Worm (Caenorhabditis elegans): ENCODE results near the gene ugt-15.

Gene ugt-15

DNA sequence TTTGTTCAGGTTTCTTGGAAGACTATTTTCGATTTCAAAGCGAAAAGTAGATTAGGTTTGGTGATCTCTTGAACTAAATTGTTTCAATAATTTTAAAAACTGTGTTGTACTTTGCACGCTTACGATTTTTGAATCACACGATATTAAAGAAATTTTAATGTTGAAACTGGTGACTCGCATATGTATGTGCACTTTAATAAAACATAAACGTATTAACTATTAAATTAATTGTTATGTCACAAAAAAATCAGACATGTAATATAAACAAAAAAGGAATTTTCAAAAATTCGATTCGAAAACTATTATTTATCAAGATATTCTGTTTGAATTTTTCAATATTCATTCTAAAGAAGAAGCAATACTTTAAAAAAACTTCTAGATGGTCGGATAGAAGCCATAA, at the start of gene ugt-15:
Gene ugt-15 (plus strand): TSS at position 301 of the 400 bp plus-strand sequence.
- TF ChIP-seq elt-1 (tag; optimal IDR thresholded peaks at IDR 0.05) = no peak

DNA sequence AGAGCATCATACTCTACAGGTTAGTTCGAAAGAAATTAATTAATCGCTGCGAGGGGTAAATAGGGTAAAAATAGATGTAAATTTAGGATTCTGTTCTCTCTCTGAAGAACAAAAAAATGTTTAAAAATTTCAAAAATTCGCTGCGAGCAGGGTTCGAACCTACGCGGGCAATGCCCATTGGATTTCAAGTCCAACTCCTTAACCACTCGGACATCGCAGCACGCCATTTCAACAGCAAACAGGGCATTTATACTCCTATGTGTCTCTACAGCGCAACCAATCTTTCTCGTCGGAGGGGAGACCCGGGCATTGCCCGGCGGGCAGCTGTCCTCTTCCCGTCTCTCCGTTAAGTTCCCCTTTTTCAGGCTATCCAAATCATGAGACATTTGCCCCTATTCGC, 47.1 kb upstream of the ugt-15 start:
- TF ChIP-seq lin-13 (GFP tag; optimal IDR thresholded peaks at IDR 0.05) (peak; percentile 18), ZK546.5 (tag; optimal IDR thresholded peaks at IDR 0.05) (no peak), F13H6.1 (tag; optimal IDR thresholded peaks at IDR 0.05) (peak; percentile 10), nhr-129 (tag; optimal IDR thresholded peaks at IDR 0.05) (peak; percentile 70), crh-2 (tag; optimal IDR thresholded peaks at IDR 0.05) (peak; percentile 18), ama-1 (optimal IDR thresholded peaks at IDR 0.05) (no peak), C34F6.9 (tag; optimal IDR thresholded peaks at IDR 0.05) (peak; percentile 38), gmeb-1 (tag; optimal IDR thresholded peaks at IDR 0.05) (peak; percentile 39), sma-3 (GFP tag; optimal IDR thresholded peaks at IDR 0.05) (peak; percentile 49), peb-1 (tag; optimal IDR thresholded peaks at IDR 0.05) (no peak), lsy-2 (tag; optimal IDR thresholded peaks at IDR 0.05) (peak in 1 of 2 experiments; percentile 5), fos-1 (tag; optimal IDR thresholded peaks at IDR 0.05) (peak; percentile 45), sma-9 (GFP tag; optimal IDR thresholded peaks at IDR 0.05) (peak; percentile 53), sma-9 (tag; optimal IDR thresholded peaks at IDR 0.05) (no peak)

DNA sequence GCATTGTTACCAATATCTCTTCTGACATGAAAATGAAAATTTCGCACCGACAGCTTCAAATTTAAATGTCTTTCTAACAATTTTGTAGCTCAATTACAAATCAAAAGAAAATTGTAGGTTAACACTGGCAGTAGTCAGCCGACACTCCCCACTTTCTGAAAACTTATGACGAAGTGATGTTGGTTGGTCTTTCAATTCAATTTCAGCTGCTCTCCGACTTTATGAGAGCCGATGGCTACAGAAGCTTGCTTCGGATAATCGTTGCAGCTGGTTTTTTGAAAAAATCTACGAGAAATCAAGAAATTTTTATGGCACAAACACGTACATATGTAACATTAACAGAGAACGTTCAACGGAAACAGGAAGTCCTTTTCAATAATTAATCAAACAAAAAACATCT, 42.5 kb upstream of the ugt-15 start, which contains the start of gene sre-20:
Gene sre-20 (minus strand): TSS at position 101 of the 400 bp plus-strand sequence.
- no peak for TF ChIP-seq nhr-23 (tag; optimal IDR thresholded peaks at IDR 0.05)
- no peak for TF ChIP-seq gmeb-1 (tag; optimal IDR thresholded peaks at IDR 0.05)
- no peak for TF ChIP-seq mdl-1 (tag; optimal IDR thresholded peaks at IDR 0.05)
- TF ChIP-seq elt-3 (tag; optimal IDR thresholded peaks at IDR 0.05) = no peak
- TF ChIP-seq sem-4 (tag; optimal IDR thresholded peaks at IDR 0.05) = no peak
- TF ChIP-seq mab-5 (tag; optimal IDR thresholded peaks at IDR 0.05) = no peak
- no peak for TF ChIP-seq crh-2 (tag; optimal IDR thresholded peaks at IDR 0.05)
- no peak for TF ChIP-seq ZK546.5 (tag; optimal IDR thresholded peaks at IDR 0.05)
- no peak for TF ChIP-seq blmp-1 (tag; optimal IDR thresholded peaks at IDR 0.05; ENCODE audit: insufficient read depth)
- TF ChIP-seq elt-1 (tag; optimal IDR thresholded peaks at IDR 0.05) = no peak
- no peak for TF ChIP-seq unc-55 (GFP tag; optimal IDR thresholded peaks at IDR 0.05)
- no peak for TF ChIP-seq nhr-10 (tag; optimal IDR thresholded peaks at IDR 0.05)
- TF ChIP-seq nhr-6 (tag; optimal IDR thresholded peaks at IDR 0.05) = no peak
- no peak for TF ChIP-seq nhr-25 (tag; optimal IDR thresholded peaks at IDR 0.05)
- no peak for TF ChIP-seq lin-11 (tag; optimal IDR thresholded peaks at IDR 0.05)
- no peak for TF ChIP-seq lin-39 (tag; optimal IDR thresholded peaks at IDR 0.05)
- no peak for TF ChIP-seq Y55F3AM.14 (GFP tag; optimal IDR thresholded peaks at IDR 0.05)

DNA sequence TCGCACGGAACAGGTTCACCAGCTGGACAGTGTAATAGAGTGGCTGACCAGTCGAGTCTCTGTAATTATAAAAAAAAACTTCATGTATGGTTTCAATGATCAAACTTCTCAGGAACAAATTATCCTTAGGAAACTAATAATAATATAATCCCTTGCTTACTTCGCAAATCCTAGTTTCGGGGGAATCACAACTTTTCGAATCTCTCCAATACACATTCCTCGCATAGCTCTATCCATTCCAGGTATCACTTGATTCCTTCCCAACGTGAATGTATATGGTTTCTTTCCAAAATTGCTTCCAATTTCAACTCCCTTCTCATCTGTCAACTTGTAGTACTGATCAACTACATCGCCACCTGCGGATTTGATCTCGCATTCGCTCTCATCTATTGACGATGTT, 41.0 kb upstream of the ugt-15 start:
- TF ChIP-seq nhr-21 (tag; optimal IDR thresholded peaks at IDR 0.05) (no peak), zag-1 (tag; optimal IDR thresholded peaks at IDR 0.05) (no peak), egl-27 (tag; optimal IDR thresholded peaks at IDR 0.05) (no peak), ceh-82 (tag; optimal IDR thresholded peaks at IDR 0.05) (no peak), sma-9 (GFP tag; optimal IDR thresholded peaks at IDR 0.05) (no peak), sma-9 (tag; optimal IDR thresholded peaks at IDR 0.05) (no peak)

DNA sequence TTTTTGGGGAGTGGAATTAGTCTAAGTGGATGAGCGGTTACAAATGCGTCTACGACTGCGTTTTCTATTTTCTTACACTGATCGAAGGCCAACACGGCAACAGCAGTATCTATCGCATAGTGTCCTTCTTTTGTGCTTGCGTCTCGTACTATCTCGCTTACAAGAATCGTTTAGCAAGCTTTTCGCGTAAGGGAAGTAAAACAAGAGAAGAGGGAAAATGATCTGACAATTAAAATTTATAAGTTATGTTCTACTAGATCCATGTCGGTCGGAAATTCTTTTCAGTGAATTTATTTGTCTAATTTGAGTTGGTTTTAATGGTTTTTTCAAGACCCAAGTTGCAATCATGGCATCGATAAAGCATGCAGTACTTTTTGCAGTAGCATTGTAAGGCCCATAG, 40.3 kb upstream of the ugt-15 start, which contains the start of gene fkb-4:
Gene fkb-4 (minus strand): TSS at position 101 of the 400 bp plus-strand sequence.
- no peak for TF ChIP-seq ama-1 (optimal IDR thresholded peaks at IDR 0.05)
- no peak for TF ChIP-seq elt-1 (tag; optimal IDR thresholded peaks at IDR 0.05)
- TF ChIP-seq sma-9 (GFP tag; optimal IDR thresholded peaks at IDR 0.05) = no peak
- TF ChIP-seq sma-9 (tag; optimal IDR thresholded peaks at IDR 0.05) = no peak
- TF ChIP-seq nhr-21 (tag; optimal IDR thresholded peaks at IDR 0.05) = no peak
- TF ChIP-seq sem-4 (tag; optimal IDR thresholded peaks at IDR 0.05) = no peak
- no peak for TF ChIP-seq unc-62 (GFP tag; optimal IDR thresholded peaks at IDR 0.05)
- TF ChIP-seq ztf-1 (GFP tag; conservative IDR thresholded peaks at IDR 0.05) = no peak
- no peak for TF ChIP-seq C34F6.9 (tag; optimal IDR thresholded peaks at IDR 0.05)
- no peak for TF ChIP-seq crh-2 (tag; optimal IDR thresholded peaks at IDR 0.05)
- no peak for TF ChIP-seq mdl-1 (tag; optimal IDR thresholded peaks at IDR 0.05)
- no peak for TF ChIP-seq gmeb-1 (tag; optimal IDR thresholded peaks at IDR 0.05)

Data from whole organism, L2 larva.